Worm (Caenorhabditis elegans): ENCODE data around the gene cyb-1.

DNA sequence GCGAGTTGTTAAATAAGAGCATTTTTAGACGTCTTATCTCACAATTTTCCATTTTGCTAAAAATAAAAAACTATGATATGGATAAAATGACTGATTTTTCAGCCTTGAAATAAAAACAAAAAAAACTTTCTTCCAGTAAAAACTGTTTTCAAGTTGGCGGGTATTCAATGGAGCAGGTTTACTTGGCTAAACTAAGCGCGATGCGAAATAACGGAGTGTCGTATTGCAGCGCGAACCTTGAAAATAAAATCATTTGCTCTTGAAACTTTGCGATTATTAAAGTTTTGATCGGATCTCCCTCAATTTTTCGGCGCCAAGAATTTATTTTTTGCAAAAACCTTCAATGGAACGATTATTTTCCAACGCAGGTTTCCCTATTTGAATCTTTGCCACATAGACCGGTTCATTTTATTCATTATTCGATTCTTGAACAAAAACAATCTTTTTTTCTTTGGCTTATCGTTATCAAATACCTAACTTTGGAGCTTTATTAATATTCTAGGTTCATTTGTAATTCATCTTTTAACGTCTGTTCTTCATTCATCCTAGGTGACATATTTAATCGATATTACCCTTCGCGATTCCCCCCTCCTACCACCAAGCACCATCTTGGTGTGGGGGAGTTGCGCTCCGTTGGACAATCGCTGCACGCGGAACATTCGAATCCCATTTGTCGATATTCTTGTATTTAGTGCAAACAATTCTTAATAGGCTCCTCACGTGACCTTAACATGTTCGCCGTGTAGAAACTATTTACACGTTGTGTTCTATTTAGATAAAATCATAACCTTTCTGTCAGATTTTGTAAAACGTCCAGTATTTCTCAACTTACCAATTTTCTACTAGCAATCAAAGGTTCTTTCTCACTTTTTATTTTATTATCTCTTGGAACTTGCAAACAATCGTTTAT lies at the start of gene cyb-1, which contains the start of gene orc-5:
- TF ChIP-seq aly-2 (tag; optimal IDR thresholded peaks at IDR 0.05) (peak; percentile 54), F16B12.6 (tag; optimal IDR thresholded peaks at IDR 0.05) (peak; percentile 41), ztf-4 (tag; optimal IDR thresholded peaks at IDR 0.05) (no peak), unc-62 (GFP tag; optimal IDR thresholded peaks at IDR 0.05) (no peak), nhr-77 (tag; optimal IDR thresholded peaks at IDR 0.05) (peak; percentile 51), nhr-237 (tag; optimal IDR thresholded peaks at IDR 0.05) (no peak), tbx-2 (tag; optimal IDR thresholded peaks at IDR 0.05) (peak; percentile 78), lin-15B (tag; optimal IDR thresholded peaks at IDR 0.05) (peak; percentile 95), ama-1 (optimal IDR thresholded peaks at IDR 0.05) (no peak), elt-3 (tag; optimal IDR thresholded peaks at IDR 0.05) (peak in 4 of 6 experiments; percentile 17 to 81 (median 44))
